Worm (Caenorhabditis elegans): Measurements from ENCODE around the gene rab-30.

The rab-30 gene

ce11 chrIII:10561904-10562303 is 1.5 kb downstream of the rab-30 start, which contains the start of gene Y45F3A.1:
TSS of gene Y45F3A.1 (minus strand) at chrIII:10561915.
- TF ChIP-seq D1046.2 (GFP tag; IDR thresholded peaks at IDR 0.05) (no peak), zip-11 (GFP tag; IDR thresholded peaks at IDR 0.05) (no peak), ztf-7 (tag; optimal IDR thresholded peaks at IDR 0.05) (no peak), arid-1 (GFP tag; conservative IDR thresholded peaks at IDR 0.05) (no peak), unc-39 (tag; optimal IDR thresholded peaks at IDR 0.05) (no peak), ama-1 (optimal IDR thresholded peaks at IDR 0.05) (no peak), dmd-9 (GFP tag; IDR thresholded peaks at IDR 0.05) (no peak), lin-1 (GFP tag; IDR thresholded peaks at IDR 0.05) (no peak)

ce11 chrIII:10562542-10562941 is 2.1 kb downstream of the rab-30 start:
- peak; percentile 23 for TF ChIP-seq ceh-28 (tag; optimal IDR thresholded peaks at IDR 0.05)
- no peak for TF ChIP-seq R02D3.7 (tag; optimal IDR thresholded peaks at IDR 0.05)

- peak; percentile 35 for TF ChIP-seq nhr-102 (tag; optimal IDR thresholded peaks at IDR 0.05)
- TF ChIP-seq php-3 (GFP tag; IDR thresholded peaks at IDR 0.05) = peak; percentile 36; the same call in 1 of the 2 replicates
- TF ChIP-seq cey-2 (tag; optimal IDR thresholded peaks at IDR 0.05; ENCODE audit: borderline replicate concordance, insufficient read depth) = no peak
- peak in 1 of 2 experiments; percentile 51 for TF ChIP-seq lsy-2 (tag; optimal IDR thresholded peaks at IDR 0.05)
- TF ChIP-seq mes-2 (tag; optimal IDR thresholded peaks at IDR 0.05; ENCODE audit: poor library complexity, severe bottlenecking) = peak; percentile 26
- TF ChIP-seq nhr-28 (tag; optimal IDR thresholded peaks at IDR 0.05) = peak; percentile 98
- TF ChIP-seq mdl-1 (tag; optimal IDR thresholded peaks at IDR 0.05) = no peak
- TF ChIP-seq lim-7 (GFP tag; IDR thresholded peaks at IDR 0.05) = no peak
- no peak for TF ChIP-seq F26F4.8 (GFP tag; conservative IDR thresholded peaks at IDR 0.05)
- peak; percentile 56 for TF ChIP-seq hlh-30 (tag; optimal IDR thresholded peaks at IDR 0.05; ENCODE audit: insufficient read depth)
- peak; percentile 11 for TF ChIP-seq nhr-11 (tag; optimal IDR thresholded peaks at IDR 0.05)
- TF ChIP-seq mep-1 (tag; optimal IDR thresholded peaks at IDR 0.05) = peak; percentile 28
- TF ChIP-seq mxl-3 (GFP tag; optimal IDR thresholded peaks at IDR 0.05) = peak; percentile 55
- peak in 1 of 2 experiments; percentile 2 for TF ChIP-seq hif-1 (tag; optimal IDR thresholded peaks at IDR 0.05)
- TF ChIP-seq dve-1 (tag; optimal IDR thresholded peaks at IDR 0.05; ENCODE audit: insufficient read depth) = peak; percentile 65
- TF ChIP-seq daf-16 (GFP tag; optimal IDR thresholded peaks at IDR 0.05) = no peak
- TF ChIP-seq daf-16 (tag; optimal IDR thresholded peaks at IDR 0.05) = peak; percentile 42
- peak; percentile 79 for TF ChIP-seq hlh-11 (tag; optimal IDR thresholded peaks at IDR 0.05)
- peak; percentile 14 for TF ChIP-seq nhr-77 (tag; optimal IDR thresholded peaks at IDR 0.05)
These were observed 5.5 kb downstream of the rab-30 start, which contains the start of gene acdh-11 for ce11 chrIII:10565926-10566325. TSS of gene acdh-11 (plus strand) at chrIII:10566258.

- TF ChIP-seq R02D3.7 (tag; optimal IDR thresholded peaks at IDR 0.05) (no peak), lin-1 (GFP tag; IDR thresholded peaks at IDR 0.05) (no peak), Y48G9A.11 (GFP tag; IDR thresholded peaks at IDR 0.05) (no peak), hmg-1.1 (GFP tag; IDR thresholded peaks at IDR 0.05) (no peak), lin-15B (tag; optimal IDR thresholded peaks at IDR 0.05) (no peak), lin-29 (GFP tag; IDR thresholded peaks at IDR 0.05) (no peak), hlh-30 (tag; optimal IDR thresholded peaks at IDR 0.05; ENCODE audit: insufficient read depth) (no peak), unc-39 (tag; optimal IDR thresholded peaks at IDR 0.05) (no peak), lsy-2 (tag; optimal IDR thresholded peaks at IDR 0.05) (no peak), jun-1 (tag; optimal IDR thresholded peaks at IDR 0.05) (no peak), madf-5 (GFP tag; IDR thresholded peaks at IDR 0.05) (no peak), skn-1 (tag; optimal IDR thresholded peaks at IDR 0.05) (no peak), mxl-2 (GFP tag; conservative IDR thresholded peaks at IDR 0.05) (no peak), hlh-11 (tag; optimal IDR thresholded peaks at IDR 0.05) (no peak), dmd-8 (GFP tag; IDR thresholded peaks at IDR 0.05) (no peak)
These were observed 8.8 kb downstream of the rab-30 start for ce11 chrIII:10569246-10569645.

All from whole organism, L4 larva.